Comparison of ENCODE assay signal across 2 fruit fly cellular contexts in the genomic region with DNA sequence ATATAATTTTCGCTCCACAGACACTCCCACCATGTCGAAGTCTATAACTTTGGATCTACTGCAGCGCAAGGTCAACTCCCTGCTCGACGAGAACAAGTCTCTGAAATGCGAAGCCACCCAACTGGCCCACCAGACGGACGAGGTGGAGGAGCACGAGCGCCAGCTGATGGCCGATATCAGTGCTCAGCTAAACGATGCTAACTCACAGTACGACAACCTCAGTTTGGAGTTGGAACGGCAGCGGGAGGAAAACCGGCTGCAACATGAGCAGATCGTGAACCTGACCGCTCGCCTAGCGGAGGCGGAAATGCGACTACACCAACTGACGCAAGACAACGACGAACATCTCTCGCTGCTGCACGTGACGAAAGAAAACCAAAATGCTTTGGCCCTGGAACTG.
TF ChIP-seq lines count a peak whose summit lies in the region.

No protein-coding gene starts in this region.

TF ChIP-seq in whole organism, prepupa, 60 proteins besides CTCF, POLR2A, EP300 and RAD21:
- TF ChIP-seq CG11294 (GFP tag; IDR thresholded peaks at IDR 0.05; lab: Robert Waterston, UW): no peak
- TF ChIP-seq Eip93F (GFP tag; optimal IDR thresholded peaks at IDR 0.05; lab: Kevin White, UChicago): no peak
- no peak for TF ChIP-seq cyc (GFP tag; optimal IDR thresholded peaks at IDR 0.05; lab: Kevin White, UChicago)
- TF ChIP-seq CG15336 (GFP tag; IDR thresholded peaks at IDR 0.05; lab: Robert Waterston, UW): no peak
- no peak for TF ChIP-seq CG10631 (GFP tag; optimal IDR thresholded peaks at IDR 0.05; lab: Kevin White, UChicago)
- no peak for TF ChIP-seq dsx (GFP tag; optimal IDR thresholded peaks at IDR 0.05; lab: Kevin White, UChicago; ENCODE audit: poor library complexity, severe bottlenecking)
- TF ChIP-seq CG3919 (GFP tag; optimal IDR thresholded peaks at IDR 0.05; lab: Kevin White, UChicago): no peak
- TF ChIP-seq Eip78C (GFP tag; lab: Kevin White, UChicago): peak; percentile 45

TF ChIP-seq in whole organism, pupa, 21 proteins besides CTCF, POLR2A, EP300 and RAD21:
- TF ChIP-seq EcR (GFP tag; optimal IDR thresholded peaks at IDR 0.05; lab: Kevin White, UChicago): peak; percentile 95
- TF ChIP-seq CG13204 (GFP tag; optimal IDR thresholded peaks at IDR 0.05; lab: Kevin White, UChicago): peak; percentile 53
- TF ChIP-seq CG15710 (tag; optimal IDR thresholded peaks at IDR 0.05; lab: Kevin White, UChicago): no peak
